Fruit fly (Drosophila melanogaster) whole organism, prepupa: ENCODE data around the gene Uro.

Experiments
- Blimp-1 ChIP-seq: fragments of 200-800 bp; sonication (Bioruptor generic); optimal IDR thresholded peaks from 3 replicates; lab custom pipeline; 2017; ENCODE audit warnings: missing biosample characterization, missing genetic modification characterization, mild to moderate bottlenecking, moderate library complexity, missing genetic modification reagents
- CG10631 ChIP-seq: fragments of 200-800 bp; sonication (Bioruptor generic); optimal IDR thresholded peaks from 2 replicates; lab custom pipeline; 2016; ENCODE audit warnings: missing biosample characterization, missing genetic modification characterization
- CG11762 ChIP-seq: fragments of 200-800 bp; sonication (Bioruptor generic); optimal IDR thresholded peaks from 3 replicates; lab custom pipeline; 2016; ENCODE audit warnings: missing biosample characterization, missing genetic modification characterization; ENCODE audit not compliant: insufficient read depth
- CG11902 ChIP-seq: fragments of 200-800 bp; sonication (Bioruptor generic); optimal IDR thresholded peaks from 3 replicates; lab custom pipeline; 2016; ENCODE audit warnings: missing biosample characterization, missing genetic modification characterization
- CG15336 ChIP-seq: fragments of 200-800 bp; sonication (Bioruptor generic); IDR thresholded peaks from 2 replicates; pipeline ENCODE4 v1.3.6; 2022; ENCODE audit warnings: missing biosample characterization, missing genetic modification characterization
- CG1621 ChIP-seq: fragments of 200-800 bp; sonication (Bioruptor generic); optimal IDR thresholded peaks from 3 replicates; lab custom pipeline; 2018; ENCODE audit warnings: missing biosample characterization, mild to moderate bottlenecking, missing genetic modification characterization
- CG16779 ChIP-seq: fragments of 200-800 bp; sonication (Bioruptor generic); optimal IDR thresholded peaks from 3 replicates; lab custom pipeline; 2017; ENCODE audit warnings: missing biosample characterization, mild to moderate bottlenecking, missing genetic modification characterization
- CG3032 ChIP-seq: fragments of 200-800 bp; optimal IDR thresholded peaks from 2 replicates; lab custom pipeline; 2019; ENCODE audit warnings: missing biosample characterization, mild to moderate bottlenecking, missing genetic modification characterization, moderate library complexity
- CG31627 ChIP-seq: fragments of 200-800 bp; sonication (Bioruptor generic); optimal IDR thresholded peaks from 3 replicates; lab custom pipeline; 2016; ENCODE audit warnings: missing biosample characterization, missing genetic modification characterization
- CG32006 ChIP-seq: fragments of 200-800 bp; sonication (Bioruptor generic); optimal IDR thresholded peaks from 3 replicates; lab custom pipeline; 2017; ENCODE audit warnings: missing biosample characterization, mild to moderate bottlenecking, missing genetic modification characterization
- CG3919 ChIP-seq: fragments of 200-800 bp; sonication (Bioruptor generic); optimal IDR thresholded peaks from 3 replicates; lab custom pipeline; 2016; ENCODE audit warnings: missing biosample characterization, missing genetic modification characterization
- CG6276 ChIP-seq: fragments of 200-800 bp; sonication (Bioruptor generic); optimal IDR thresholded peaks from 2 replicates; lab custom pipeline; 2017; ENCODE audit warnings: missing biosample characterization, mild to moderate bottlenecking, missing genetic modification characterization
- CG6792 ChIP-seq: fragments of 200-800 bp; sonication (Bioruptor generic); optimal IDR thresholded peaks from 3 replicates; lab custom pipeline; 2016; ENCODE audit warnings: missing biosample characterization, missing genetic modification characterization
- CG6808 ChIP-seq: fragments of 200-800 bp; sonication (Bioruptor generic); optimal IDR thresholded peaks from 3 replicates; lab custom pipeline; 2017; ENCODE audit warnings: missing biosample characterization, missing genetic modification characterization, mild to moderate bottlenecking, moderate library complexity, missing genetic modification reagents
- CG6854 ChIP-seq: fragments of 200-800 bp; sonication (Bioruptor generic); optimal IDR thresholded peaks from 2 replicates; lab custom pipeline; 2017; ENCODE audit warnings: missing biosample characterization, mild to moderate bottlenecking, missing genetic modification characterization
- CG7368 ChIP-seq: fragments of 200-800 bp; sonication (Bioruptor generic); optimal IDR thresholded peaks from 3 replicates; lab custom pipeline; 2016; ENCODE audit warnings: missing biosample characterization, missing genetic modification characterization
- CG8119 ChIP-seq: fragments of 200-800 bp; sonication (Bioruptor generic); IDR thresholded peaks from 3 replicates; pipeline ENCODE4 v1.3.6; 2022; ENCODE audit warnings: missing biosample characterization, missing genetic modification characterization
- CG8632 ChIP-seq: fragments of 200-800 bp; sonication (Bioruptor generic); optimal IDR thresholded peaks from 3 replicates; lab custom pipeline; 2016; ENCODE audit warnings: missing biosample characterization, missing genetic modification characterization
- Eip75B ChIP-seq: fragments of 200-800 bp; sonication (Bioruptor generic); optimal IDR thresholded peaks from 3 replicates; lab custom pipeline; 2016; ENCODE audit warnings: missing biosample characterization, missing genetic modification characterization
- Eip78C ChIP-seq: fragments of 200-800 bp; sonication (Bioruptor generic); peaks from one replicate; lab custom pipeline; 2016; ENCODE audit warnings: missing biosample characterization, missing genetic modification characterization
- Eip93F ChIP-seq: fragments of 200-800 bp; sonication (Bioruptor generic); optimal IDR thresholded peaks from 2 replicates; lab custom pipeline; 2016; ENCODE audit warnings: missing biosample characterization, mild to moderate bottlenecking, missing genetic modification characterization
- Ets21C ChIP-seq: fragments of 200-800 bp; sonication (Bioruptor generic); optimal IDR thresholded peaks from 3 replicates; lab custom pipeline; 2016; ENCODE audit warnings: missing biosample characterization, missing genetic modification characterization
- Gug ChIP-seq: fragments of 200-800 bp; sonication (Bioruptor generic); IDR thresholded peaks from 2 replicates; pipeline ENCODE4 v1.3.6; 2022; ENCODE audit warnings: missing biosample characterization, missing genetic modification characterization
- Hr38 ChIP-seq: sonication (Bioruptor generic); optimal IDR thresholded peaks from 2 replicates; lab custom pipeline; 2016; ENCODE audit warnings: missing biosample characterization, missing genetic modification characterization
- Hr39 ChIP-seq: fragments of 200-800 bp; sonication (Bioruptor generic); optimal IDR thresholded peaks from 2 replicates; lab custom pipeline; 2016; ENCODE audit warnings: missing biosample characterization, missing genetic modification characterization
- Hr4 ChIP-seq: fragments of 200-800 bp; sonication (Bioruptor generic); optimal IDR thresholded peaks from 3 replicates; lab custom pipeline; 2016; ENCODE audit warnings: missing biosample characterization, missing genetic modification characterization
- Lpt ChIP-seq: fragments of 200-800 bp; sonication (Bioruptor generic); optimal IDR thresholded peaks from 3 replicates; lab custom pipeline; 2016; ENCODE audit warnings: missing biosample characterization, missing genetic modification characterization
- Sox102F ChIP-seq: fragments of 200-800 bp; sonication (Bioruptor generic); optimal IDR thresholded peaks from 2 replicates; lab custom pipeline; 2016; ENCODE audit warnings: missing biosample characterization, mild to moderate bottlenecking, missing genetic modification characterization
- Sox14 ChIP-seq: fragments of 200-800 bp; sonication (Bioruptor generic); optimal IDR thresholded peaks from 3 replicates; lab custom pipeline; 2016; ENCODE audit warnings: missing biosample characterization, missing genetic modification characterization
- Sox15 ChIP-seq: fragments of 200-800 bp; sonication (Bioruptor generic); optimal IDR thresholded peaks from 3 replicates; lab custom pipeline; 2016; ENCODE audit warnings: missing biosample characterization, missing genetic modification characterization
- acj6 ChIP-seq: fragments of 200-800 bp; sonication (Bioruptor generic); optimal IDR thresholded peaks from 3 replicates; lab custom pipeline; 2016; ENCODE audit warnings: missing biosample characterization, missing genetic modification characterization
- dac ChIP-seq: fragments of 200-800 bp; sonication (Bioruptor generic); optimal IDR thresholded peaks from 2 replicates; lab custom pipeline; 2017; ENCODE audit warnings: missing biosample characterization, mild to moderate bottlenecking, missing genetic modification characterization
- dsx ChIP-seq: fragments of 200-800 bp; optimal IDR thresholded peaks from 3 replicates; lab custom pipeline; 2019; ENCODE audit warnings: missing biosample characterization, mild to moderate bottlenecking, missing genetic modification characterization, moderate library complexity; ENCODE audit not compliant: poor library complexity, severe bottlenecking
- eg ChIP-seq: fragments of 200-800 bp; sonication (Bioruptor generic); IDR thresholded peaks from 3 replicates; pipeline ENCODE4 v1.3.6; 2022; ENCODE audit warnings: missing biosample characterization, missing genetic modification characterization
- esn ChIP-seq: fragments of 200-800 bp; sonication (Bioruptor generic); optimal IDR thresholded peaks from 2 replicates; lab custom pipeline; 2016; ENCODE audit warnings: missing biosample characterization, mild to moderate bottlenecking, missing genetic modification characterization, moderate library complexity
- fd59A ChIP-seq: fragments of 200-800 bp; sonication (Bioruptor generic); optimal IDR thresholded peaks from 2 replicates; lab custom pipeline; 2017; ENCODE audit warnings: missing biosample characterization, mild to moderate bottlenecking, missing genetic modification characterization, missing genetic modification reagents
- fkh ChIP-seq: fragments of 200-800 bp; sonication (Bioruptor generic); optimal IDR thresholded peaks from 3 replicates; lab custom pipeline; 2017; ENCODE audit warnings: missing biosample characterization, mild to moderate bottlenecking, missing genetic modification characterization, moderate library complexity
- net ChIP-seq: fragments of 200-800 bp; sonication (Bioruptor generic); optimal IDR thresholded peaks from 3 replicates; lab custom pipeline; 2016; ENCODE audit warnings: missing biosample characterization, missing genetic modification characterization
- pdm3 ChIP-seq: fragments of 200-800 bp; sonication (Bioruptor generic); optimal IDR thresholded peaks from 3 replicates; lab custom pipeline; 2016; ENCODE audit warnings: missing biosample characterization, missing genetic modification characterization
- spab ChIP-seq: fragments of 200-800 bp; sonication (Bioruptor generic); optimal IDR thresholded peaks from 2 replicates; lab custom pipeline; 2017; ENCODE audit warnings: missing biosample characterization, mild to moderate bottlenecking, missing genetic modification characterization, missing genetic modification reagents
- ss ChIP-seq, 2 experiments: fragments of 200-800 bp; sonication (Bioruptor generic); optimal IDR thresholded peaks; 2 replicates in 1 of 2; 3 replicates in 1 of 2; lab custom pipeline; 2017 to 2018; ENCODE audit warnings: mild to moderate bottlenecking in 2 of 2, missing biosample characterization in 2 of 2, missing genetic modification characterization in 2 of 2, moderate library complexity in 1 of 2
- svp ChIP-seq: fragments of 200-800 bp; sonication (Bioruptor generic); peaks from one replicate; lab custom pipeline; 2016; ENCODE audit warnings: missing biosample characterization, missing genetic modification characterization
- vri ChIP-seq: fragments of 200-800 bp; sonication (Bioruptor generic); optimal IDR thresholded peaks from 3 replicates; lab custom pipeline; 2016; ENCODE audit warnings: missing biosample characterization, mild to moderate bottlenecking, missing genetic modification characterization

The Uro gene

dm6 chr2L:7813357-7813756 is 33.5 kb downstream of the Uro start:
- TF ChIP-seq CG6808 (GFP tag; lab: Kevin White, UChicago) (peak; percentile 32), Eip78C (peak; percentile 72), CG11762 (GFP tag; lab: Kevin White, UChicago) (no peak), CG1621 (tag; lab: Kevin White, UChicago) (no peak), ss (GFP tag; optimal IDR thresholded peaks at IDR 0.05; lab: Kevin White, UChicago) (peak in 1 of 2 experiments; percentile 44), Hr39 (no peak), fkh (GFP tag; lab: Kevin White, UChicago) (peak; percentile 99), dsx (GFP tag; lab: Kevin White, UChicago) (peak; percentile 18)

- peak; percentile 11 for TF ChIP-seq vri (GFP tag; lab: Kevin White, UChicago)
- no peak for TF ChIP-seq dac (GFP tag; lab: Kevin White, UChicago)
Observed at dm6 chr2L:7820408-7820807, 40.5 kb downstream of the Uro start.

DNA sequence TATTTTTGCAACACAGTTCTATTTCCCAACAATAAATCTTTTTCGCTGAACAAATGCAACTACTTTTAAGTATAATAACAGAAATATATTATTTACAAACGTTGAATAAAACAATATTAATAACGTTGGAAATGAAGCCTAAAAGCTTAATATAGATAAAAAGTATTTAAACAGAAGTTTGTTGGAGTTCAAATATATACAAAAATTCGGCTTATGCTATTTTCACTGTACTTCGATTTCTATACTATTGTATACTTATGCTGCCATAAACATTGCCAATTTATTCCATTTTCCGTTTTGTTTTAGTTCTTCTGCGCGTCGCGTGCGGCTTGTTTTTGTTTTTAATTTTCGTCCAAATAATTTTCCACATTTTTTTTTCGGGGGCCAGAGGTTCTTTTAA is 41.0 kb downstream of the Uro start, which contains the start of gene CG7115:
CG7115 (plus strand) TSS at position 301 of the 400 bp plus-strand sequence.
- TF ChIP-seq Gug (GFP tag; lab: Robert Waterston, UW) (no peak), CG31627 (GFP tag; lab: Kevin White, UChicago) (no peak)
- TF ChIP-seq, all 60 proteins: peak for 0

dm6 chr2L:7821279-7821848 is 41.5 kb downstream of the Uro start:
- TF ChIP-seq CG6808 (GFP tag; lab: Kevin White, UChicago) (no peak), CG6792 (GFP tag; lab: Kevin White, UChicago) (peak; percentile 29), CG3032 (tag; lab: Kevin White, UChicago) (peak; percentile 9), CG10631 (GFP tag; lab: Kevin White, UChicago) (peak; percentile 50), Hr4 (GFP tag; lab: Kevin White, UChicago) (peak; percentile 58), pdm3 (GFP tag; lab: Kevin White, UChicago) (peak; percentile 51), Blimp-1 (peak; percentile 30), fkh (GFP tag; lab: Kevin White, UChicago) (peak; percentile 25), CG3919 (peak; percentile 67), vri (GFP tag; lab: Kevin White, UChicago) (peak; percentile 45), Hr38 (no peak), CG11902 (GFP tag; lab: Kevin White, UChicago) (peak; percentile 8), CG16779 (no peak), dac (GFP tag; lab: Kevin White, UChicago) (no peak), Sox14 (GFP tag; lab: Kevin White, UChicago) (peak; percentile 47), CG8119 (GFP tag; lab: Robert Waterston, UW) (0 out of 3 replicates have a peak, but pooled peaks have one; percentile 14), svp (GFP tag; lab: Kevin White, UChicago) (peak; percentile 89), CG15336 (peak; percentile 26; the same call in 1 of the 2 replicates), fd59A (GFP tag; lab: Kevin White, UChicago) (no peak), Sox102F (GFP tag; lab: Kevin White, UChicago) (peak; percentile 38), CG32006 (GFP tag; lab: Kevin White, UChicago) (no peak), Gug (GFP tag; lab: Robert Waterston, UW) (peak; percentile 40; the same call in 1 of the 2 replicates), Hr39 (peak; percentile 62), Sox15 (GFP tag; lab: Kevin White, UChicago) (peak; percentile 11), spab (GFP tag; lab: Kevin White, UChicago) (no peak), eg (GFP tag; lab: Robert Waterston, UW) (peak; percentile 57; the same call in 1 of the 3 replicates), dsx (GFP tag; lab: Kevin White, UChicago) (peak; percentile 54), CG7368 (GFP tag; lab: Kevin White, UChicago) (no peak), Eip75B (GFP tag; lab: Kevin White, UChicago) (peak; percentile 10), CG6854 (GFP tag; lab: Kevin White, UChicago) (peak; percentile 64), Eip93F (peak; percentile 77), CG8632 (GFP tag; lab: Kevin White, UChicago) (peak; percentile 49), Lpt (GFP tag; lab: Kevin White, UChicago) (peak; percentile 17), CG6276 (no peak), Ets21C (peak; percentile 46), acj6 (GFP tag; lab: Kevin White, UChicago) (peak; percentile 28), net (GFP tag; lab: Kevin White, UChicago) (peak; percentile 48), CG31627 (GFP tag; lab: Kevin White, UChicago) (peak; percentile 66), esn (peak; percentile 56)
